Fruit fly (Drosophila melanogaster): ENCODE data around the gene barr.

DNA sequence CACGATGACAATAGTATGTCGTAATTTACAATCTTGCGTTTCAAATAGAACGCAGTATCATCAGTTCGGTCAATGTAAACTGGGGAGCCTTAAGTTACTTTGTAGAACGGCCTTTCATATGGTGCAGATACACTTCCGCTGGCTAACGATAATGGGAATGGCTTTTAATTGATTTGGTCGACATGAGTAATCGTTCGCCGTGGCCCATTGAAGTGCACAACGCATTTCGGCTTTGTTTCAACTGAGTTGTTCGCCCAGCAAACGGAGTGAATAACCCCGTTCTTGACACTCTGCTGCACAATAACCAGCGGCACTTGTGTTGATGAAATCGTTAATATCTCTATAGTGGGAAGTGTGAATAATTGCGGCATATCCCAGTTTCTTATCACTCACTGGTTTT lies 6.8 kb upstream of the barr start:
- TF ChIP-seq CG14711 (tag; optimal IDR thresholded peaks at IDR 0.05) (no peak), CG5204 (GFP tag; optimal IDR thresholded peaks at IDR 0.05) (no peak), pad (GFP tag; optimal IDR thresholded peaks at IDR 0.05) (no peak), CG33017 (tag; optimal IDR thresholded peaks at IDR 0.05) (no peak), Clk (GFP tag; optimal IDR thresholded peaks at IDR 0.05) (no peak), bab1 (GFP tag; optimal IDR thresholded peaks at IDR 0.05) (no peak), Mnt (GFP tag; optimal IDR thresholded peaks at IDR 0.05) (no peak), Crg-1 (GFP tag; optimal IDR thresholded peaks at IDR 0.05) (no peak)

Measured in whole organism, adult.